Fruit fly (Drosophila melanogaster): Measurements from ENCODE around the gene TMEM216.

The TMEM216 gene

dm6 chr3R:8711890-8712449 is 4.1 kb upstream of the TMEM216 start:
- TF ChIP-seq CG32121 (GFP tag; IDR thresholded peaks at IDR 0.05) (peak; percentile 50), CG8159 (tag; optimal IDR thresholded peaks at IDR 0.05) (peak; percentile 14), CG15710 (tag; optimal IDR thresholded peaks at IDR 0.05) (no peak), CG34367 (tag; optimal IDR thresholded peaks at IDR 0.05) (no peak), fd96Ca (GFP tag; IDR thresholded peaks at IDR 0.05) (peak; percentile 45; the same call in 1 of the 3 replicates), CG17806 (tag; optimal IDR thresholded peaks at IDR 0.05) (no peak), Ets98B (GFP tag; IDR thresholded peaks at IDR 0.05) (peak; percentile 59), Pif1A (GFP tag; optimal IDR thresholded peaks at IDR 0.05) (no peak), rn (GFP tag; IDR thresholded peaks at IDR 0.05) (no peak), CG4496 (GFP tag; IDR thresholded peaks at IDR 0.05) (peak; percentile 28; the same call in 1 of the 3 replicates), EcR (GFP tag; optimal IDR thresholded peaks at IDR 0.05) (peak; percentile 95), Snoo (tag; optimal IDR thresholded peaks at IDR 0.05) (no peak), gl (tag; optimal IDR thresholded peaks at IDR 0.05) (no peak), CG12605 (GFP tag; IDR thresholded peaks at IDR 0.05) (no peak), CG14655 (GFP tag; optimal IDR thresholded peaks at IDR 0.05) (peak; percentile 19), CG13204 (GFP tag; optimal IDR thresholded peaks at IDR 0.05) (no peak)

DNA sequence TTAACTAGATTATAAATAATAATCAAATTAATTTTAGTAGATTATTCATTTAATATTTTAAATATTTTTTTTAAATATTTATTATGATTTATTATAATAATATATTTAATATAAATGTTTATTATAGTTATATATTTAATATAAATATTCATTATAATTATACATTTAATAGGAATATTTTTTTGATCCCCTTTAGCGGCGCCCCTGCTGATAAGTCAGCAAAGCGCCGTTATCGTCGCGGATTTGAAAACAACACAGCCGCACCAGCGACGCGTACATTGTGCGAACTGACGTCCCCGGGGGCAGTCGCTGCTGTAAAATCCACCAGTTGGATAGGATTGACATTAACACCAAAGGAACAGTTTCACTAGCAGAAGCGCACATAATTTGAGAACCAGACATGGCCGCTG is 3.3 kb upstream of the TMEM216 start, which contains the start of gene CG8112:
Gene CG8112 (plus strand): TSS at position 212 of the 410 bp plus-strand sequence.
- peak; percentile 25 for TF ChIP-seq CG15710 (tag; optimal IDR thresholded peaks at IDR 0.05)
- TF ChIP-seq CG9948 (tag; optimal IDR thresholded peaks at IDR 0.05) = no peak
- TF ChIP-seq Pif1B (GFP tag; optimal IDR thresholded peaks at IDR 0.05) = peak; percentile 38
- peak; percentile 30 for TF ChIP-seq Snoo (tag; optimal IDR thresholded peaks at IDR 0.05)
- TF ChIP-seq CG13204 (GFP tag; optimal IDR thresholded peaks at IDR 0.05) = no peak
- no peak for TF ChIP-seq CG14655 (GFP tag; optimal IDR thresholded peaks at IDR 0.05)
- TF ChIP-seq CG12605 (GFP tag; IDR thresholded peaks at IDR 0.05) = 0 out of 2 replicates have a peak, but pooled peaks have one; percentile 9
- TF ChIP-seq EcR (GFP tag; optimal IDR thresholded peaks at IDR 0.05) = no peak
- peak; percentile 23 for TF ChIP-seq CG8159 (tag; optimal IDR thresholded peaks at IDR 0.05)
- TF ChIP-seq CG17806 (tag; optimal IDR thresholded peaks at IDR 0.05) = peak; percentile 5
- TF ChIP-seq gl (tag; optimal IDR thresholded peaks at IDR 0.05) = no peak
- no peak for TF ChIP-seq D1 (tag; optimal IDR thresholded peaks at IDR 0.05)
- peak; percentile 20; the same call in 1 of the 2 replicates for TF ChIP-seq Ets98B (GFP tag; IDR thresholded peaks at IDR 0.05)
- peak; percentile 12; the same call in 1 of the 3 replicates for TF ChIP-seq CG4496 (GFP tag; IDR thresholded peaks at IDR 0.05)

DNA sequence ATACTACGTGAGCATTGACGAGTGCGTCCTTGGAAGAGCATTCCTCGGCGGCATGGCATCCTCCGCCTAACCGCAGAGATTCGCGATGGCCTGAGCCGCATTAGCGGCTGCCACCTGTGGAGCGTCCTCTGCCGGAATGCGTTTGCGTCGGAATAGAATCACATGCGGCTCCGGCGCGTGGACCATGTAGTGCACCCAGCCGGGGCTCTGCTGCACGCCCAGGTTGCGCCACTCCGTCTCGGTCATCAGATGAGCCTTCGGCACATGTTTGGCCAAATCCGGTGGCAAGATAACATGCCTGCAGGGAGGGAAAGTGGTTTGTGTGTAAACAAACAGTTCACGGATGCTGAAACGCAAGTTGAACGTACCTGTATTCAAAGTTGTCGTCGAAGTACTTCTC is 672 bp upstream of the TMEM216 start:
- TF ChIP-seq CG12605 (GFP tag; IDR thresholded peaks at IDR 0.05) (peak; percentile 55; the same call in 1 of the 2 replicates), CG34367 (tag; optimal IDR thresholded peaks at IDR 0.05) (no peak)

DNA sequence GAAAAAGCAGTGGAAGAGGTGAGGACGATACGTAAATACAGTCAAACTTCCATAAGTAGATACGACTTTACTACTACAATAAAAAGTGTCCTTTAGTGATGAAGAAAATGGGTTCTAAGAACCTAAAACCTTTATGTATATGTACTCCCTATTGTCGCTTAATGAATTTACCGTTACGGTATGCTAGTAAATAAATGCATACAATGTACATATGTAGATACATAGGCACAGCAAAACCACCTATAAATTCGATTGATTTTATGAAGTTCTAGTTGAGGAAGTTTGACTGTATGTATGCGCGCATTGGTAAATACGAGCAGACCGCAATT is 472 bp downstream of the TMEM216 start:
- TF ChIP-seq CG13204 (GFP tag; optimal IDR thresholded peaks at IDR 0.05) (no peak), fd96Ca (GFP tag; IDR thresholded peaks at IDR 0.05) (no peak), CG4496 (GFP tag; IDR thresholded peaks at IDR 0.05) (no peak), D1 (tag; optimal IDR thresholded peaks at IDR 0.05) (no peak), CG12605 (GFP tag; IDR thresholded peaks at IDR 0.05) (no peak), CG8159 (tag; optimal IDR thresholded peaks at IDR 0.05) (no peak), CG34367 (tag; optimal IDR thresholded peaks at IDR 0.05) (no peak), gl (tag; optimal IDR thresholded peaks at IDR 0.05) (no peak), rn (GFP tag; IDR thresholded peaks at IDR 0.05) (no peak), CG9948 (tag; optimal IDR thresholded peaks at IDR 0.05) (peak; percentile 30), Snoo (tag; optimal IDR thresholded peaks at IDR 0.05) (no peak), Pif1A (GFP tag; optimal IDR thresholded peaks at IDR 0.05) (no peak), EcR (GFP tag; optimal IDR thresholded peaks at IDR 0.05) (no peak), CG15710 (tag; optimal IDR thresholded peaks at IDR 0.05) (peak; percentile 4), CG14655 (GFP tag; optimal IDR thresholded peaks at IDR 0.05) (no peak), CG32121 (GFP tag; IDR thresholded peaks at IDR 0.05) (no peak), CG8301 (tag; optimal IDR thresholded peaks at IDR 0.05) (peak; percentile 11), Pif1B (GFP tag; optimal IDR thresholded peaks at IDR 0.05) (no peak), Ets98B (GFP tag; IDR thresholded peaks at IDR 0.05) (no peak), CG17806 (tag; optimal IDR thresholded peaks at IDR 0.05) (peak; percentile 19), CG10348 (GFP tag; IDR thresholded peaks at IDR 0.05) (no peak)

dm6 chr3R:8718356-8718755 is 2.3 kb downstream of the TMEM216 start, which contains the start of gene Cks85A:
Cks85A (minus strand) TSS chr3R:8718456.
- TF ChIP-seq CG13204 (GFP tag; optimal IDR thresholded peaks at IDR 0.05) (no peak), gl (tag; optimal IDR thresholded peaks at IDR 0.05) (no peak), CG8301 (tag; optimal IDR thresholded peaks at IDR 0.05) (no peak), Ets98B (GFP tag; IDR thresholded peaks at IDR 0.05) (no peak; the same call in 1 of the 2 replicates), CG4496 (GFP tag; IDR thresholded peaks at IDR 0.05) (no peak), Snoo (tag; optimal IDR thresholded peaks at IDR 0.05) (no peak), CG9948 (tag; optimal IDR thresholded peaks at IDR 0.05) (no peak), CG14655 (GFP tag; optimal IDR thresholded peaks at IDR 0.05) (no peak), CG15710 (tag; optimal IDR thresholded peaks at IDR 0.05) (no peak), CG10348 (GFP tag; IDR thresholded peaks at IDR 0.05) (no peak)

- TF ChIP-seq Snoo (tag; optimal IDR thresholded peaks at IDR 0.05) = no peak
- 0 out of 3 replicates have a peak, but pooled peaks have one; percentile 29 for TF ChIP-seq CG4496 (GFP tag; IDR thresholded peaks at IDR 0.05)
Measured at dm6 chr3R:8718898-8719297, 2.9 kb downstream of the TMEM216 start, which contains the start of gene CG11760. CG11760 (plus strand) TSS chr3R:8719198.

Data from whole organism, pupa.